Worm (Caenorhabditis elegans): ENCODE data around the gene kcmf-1.

DNA sequence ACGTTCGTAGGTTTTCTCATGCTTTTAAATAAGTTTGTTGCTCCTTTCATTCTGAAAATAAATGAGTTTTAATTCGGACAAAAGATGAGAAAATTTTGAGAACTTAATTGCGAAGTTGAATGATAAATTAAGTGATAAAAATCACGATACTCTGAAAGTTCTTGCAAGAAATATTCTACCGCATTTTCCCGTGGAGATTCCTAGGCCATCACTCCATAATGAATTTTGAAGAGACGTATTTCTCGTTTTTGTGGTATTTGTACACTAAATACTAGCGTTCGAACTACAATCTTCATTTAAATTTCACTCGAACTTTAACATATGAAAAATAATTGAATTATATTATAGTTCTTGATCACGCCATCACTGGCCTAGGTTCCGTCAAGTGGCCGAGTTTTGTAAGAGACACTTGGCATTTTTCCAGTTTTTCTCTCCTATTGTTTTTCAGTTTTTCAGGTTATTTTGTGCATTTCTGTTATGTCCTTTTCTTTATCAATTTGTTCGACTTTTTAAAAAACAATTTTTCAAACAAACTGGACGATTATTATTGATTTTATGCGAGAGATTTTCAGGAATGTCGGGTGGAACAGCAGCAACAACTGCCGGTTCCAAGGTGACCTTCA is 29.3 kb downstream of the kcmf-1 start, which contains the start of the genes coq-5 and ufm-1:
- TF ChIP-seq nfya-1 (tag; optimal IDR thresholded peaks at IDR 0.05; ENCODE audit: borderline replicate concordance, insufficient read depth), result no peak
- TF ChIP-seq tbp1 (GFP tag; optimal IDR thresholded peaks at IDR 0.05), result no peak
- TF ChIP-seq snpc-3.4 (tag; optimal IDR thresholded peaks at IDR 0.05), result no peak
- no peak for TF ChIP-seq Y53F4B.3 (GFP tag; IDR thresholded peaks at IDR 0.05)
- TF ChIP-seq egrh-3 (GFP tag; IDR thresholded peaks at IDR 0.05), result no peak
- TF ChIP-seq rec-8 (tag; optimal IDR thresholded peaks at IDR 0.05), result no peak
- no peak for TF ChIP-seq tlf-1 (GFP tag; optimal IDR thresholded peaks at IDR 0.05)
- no peak for TF ChIP-seq F55B11.4 (tag; optimal IDR thresholded peaks at IDR 0.05; ENCODE audit: borderline replicate concordance, insufficient read depth)
- TF ChIP-seq aptf-3 (GFP tag; IDR thresholded peaks at IDR 0.05), result no peak
- no peak for TF ChIP-seq efl-1 (GFP tag; optimal IDR thresholded peaks at IDR 0.05)
- no peak for TF ChIP-seq C06A6.2 (GFP tag; conservative IDR thresholded peaks at IDR 0.05)
